Worm (Caenorhabditis elegans): Measurements from ENCODE around the gene Y38F1A.8.

DNA sequence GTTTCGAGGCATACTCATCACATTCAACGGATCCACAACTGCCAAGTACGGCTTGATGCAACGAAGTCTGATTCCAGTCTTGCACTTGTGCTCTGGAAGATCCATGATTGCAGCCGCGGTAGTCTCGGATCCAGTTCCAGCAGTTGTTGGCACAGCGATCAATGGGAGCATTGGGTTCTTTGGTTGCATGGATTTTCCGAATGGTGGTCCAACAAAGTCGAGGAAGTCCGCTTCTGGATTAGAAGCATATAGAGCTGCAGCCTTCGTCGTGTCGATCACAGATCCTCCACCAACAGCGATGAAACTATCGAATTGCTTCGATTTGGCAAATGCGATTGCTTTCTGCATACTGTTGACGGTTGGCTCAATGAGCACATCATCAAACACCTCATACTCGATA lies 5.3 kb downstream of the Y38F1A.8 start:
- TF ChIP-seq him-1 (tag; optimal IDR thresholded peaks at IDR 0.05): no peak
- TF ChIP-seq dao-5 (tag; optimal IDR thresholded peaks at IDR 0.05): no peak
- no peak for TF ChIP-seq W03F9.2 (tag; optimal IDR thresholded peaks at IDR 0.05)

All from whole organism, L4/young adult.